Fruit fly (Drosophila melanogaster) whole organism, embryonic: ENCODE data around the gene Nmdar1.

ENCODE experiments used
- Adf1 ChIP-seq: fragments of 200-800 bp; sonication (Bioruptor generic); IDR thresholded peaks from 2 replicates; pipeline ENCODE4 v1.3.6; 2022; ENCODE audit warnings: missing biosample characterization, missing genetic modification characterization
- CG11085 ChIP-seq: fragments of 200-800 bp; sonication (Bioruptor generic); IDR thresholded peaks from 2 replicates; pipeline ENCODE4 v1.3.6; 2022; ENCODE audit warnings: missing biosample characterization, missing genetic modification characterization
- CG11247 ChIP-seq: fragments of 200-800 bp; sonication (Bioruptor generic); IDR thresholded peaks from 2 replicates; pipeline ENCODE4 v1.3.6; 2022; ENCODE audit warnings: missing biosample characterization, missing genetic modification characterization
- CG11456 ChIP-seq: fragments of 200-800 bp; sonication (Bioruptor generic); IDR thresholded peaks from 3 replicates; pipeline ENCODE4 v1.3.6; 2022; ENCODE audit warnings: missing biosample characterization, missing genetic modification characterization
- CG12391 ChIP-seq: fragments of 200-800 bp; sonication (Bioruptor generic); optimal IDR thresholded peaks from 3 replicates; lab custom pipeline; 2018; ENCODE audit warnings: missing biosample characterization, mild to moderate bottlenecking, missing genetic modification characterization, moderate library complexity
- CG12769 ChIP-seq: fragments of 200-800 bp; sonication (Bioruptor generic); optimal IDR thresholded peaks from 2 replicates; lab custom pipeline; 2019; ENCODE audit warnings: missing biosample characterization, mild to moderate bottlenecking, missing genetic modification characterization, moderate library complexity
- CG16813 ChIP-seq: fragments of 200-800 bp; sonication (Bioruptor generic); IDR thresholded peaks from 3 replicates; pipeline ENCODE4 v1.3.6; 2022; ENCODE audit warnings: missing biosample characterization, missing genetic modification characterization; ENCODE audit not compliant: partially characterized antibody
- CG33557 ChIP-seq: fragments of 200-800 bp; sonication (Bioruptor generic); optimal IDR thresholded peaks from 2 replicates; lab custom pipeline; 2019; ENCODE audit warnings: missing biosample characterization, mild to moderate bottlenecking, missing genetic modification characterization, moderate library complexity
- CG4282 ChIP-seq: fragments of 200-800 bp; sonication (Bioruptor generic); optimal IDR thresholded peaks from 2 replicates; lab custom pipeline; 2016; ENCODE audit warnings: missing biosample characterization, missing genetic modification characterization
- CG4820 ChIP-seq: fragments of 200-800 bp; sonication (Bioruptor generic); optimal IDR thresholded peaks from 3 replicates; lab custom pipeline; 2016; ENCODE audit warnings: missing biosample characterization, missing genetic modification characterization
- CG7372 ChIP-seq: fragments of 200-800 bp; sonication (Bioruptor generic); IDR thresholded peaks from 2 replicates; pipeline ENCODE4 v1.3.6; 2022; ENCODE audit warnings: missing biosample characterization, missing genetic modification characterization
- CG8388 ChIP-seq: fragments of 200-800 bp; sonication (Bioruptor generic); optimal IDR thresholded peaks from 2 replicates; lab custom pipeline; 2019; ENCODE audit warnings: missing biosample characterization, mild to moderate bottlenecking, missing genetic modification characterization, moderate library complexity
- CTCF ChIP-seq: fragments of 200-800 bp; sonication (Bioruptor generic); optimal IDR thresholded peaks from 2 replicates; lab custom pipeline; 2017; ENCODE audit warnings: missing biosample characterization, mild to moderate bottlenecking, missing genetic modification characterization, moderate library complexity
- D19A ChIP-seq: fragments of 200-800 bp; optimal IDR thresholded peaks from 3 replicates; lab custom pipeline; 2019; ENCODE audit warnings: missing biosample characterization, mild to moderate bottlenecking, missing genetic modification characterization, moderate library complexity
- Dip3 ChIP-seq: fragments of 200-800 bp; sonication (Bioruptor generic); optimal IDR thresholded peaks from 3 replicates; lab custom pipeline; 2016; ENCODE audit warnings: missing biosample characterization, missing genetic modification characterization
- Ets65A ChIP-seq: fragments of 200-800 bp; sonication (Bioruptor generic); peaks from one replicate; lab custom pipeline; 2016; ENCODE audit warnings: missing biosample characterization, missing genetic modification characterization
- Gsc ChIP-seq: fragments of 200-800 bp; sonication (Bioruptor generic); IDR thresholded peaks from 2 replicates; pipeline ENCODE4 v1.3.6; 2022; ENCODE audit warnings: missing biosample characterization, missing genetic modification characterization
- HHEX ChIP-seq: fragments of 200-800 bp; sonication (Bioruptor generic); optimal IDR thresholded peaks from 3 replicates; lab custom pipeline; 2017; ENCODE audit warnings: missing biosample characterization, mild to moderate bottlenecking, missing genetic modification characterization, missing genetic modification reagents
- Hr51 ChIP-seq, 2 experiments: fragments of 200-800 bp; sonication (Bioruptor generic); optimal IDR thresholded peaks; 2 replicates in 1 of 2; 3 replicates in 1 of 2; lab custom pipeline; 2016 to 2018; ENCODE audit warnings: missing biosample characterization in 2 of 2, missing genetic modification characterization in 2 of 2, mild to moderate bottlenecking in 1 of 2, moderate library complexity in 1 of 2
- NFAT ChIP-seq: fragments of 200-800 bp; sonication (Bioruptor generic); IDR thresholded peaks from 2 replicates; pipeline ENCODE4 v1.3.6; 2022; ENCODE audit warnings: missing biosample characterization, missing genetic modification characterization
- Oli ChIP-seq: fragments of 200-800 bp; sonication (Bioruptor generic); optimal IDR thresholded peaks from 2 replicates; lab custom pipeline; 2018; ENCODE audit warnings: missing biosample characterization, mild to moderate bottlenecking, missing genetic modification characterization, moderate library complexity
- Sox100B ChIP-seq: fragments of 200-800 bp; sonication (Bioruptor generic); optimal IDR thresholded peaks from 3 replicates; lab custom pipeline; 2018; ENCODE audit warnings: missing biosample characterization, mild to moderate bottlenecking, missing genetic modification characterization
- aop ChIP-seq: fragments of 200-800 bp; sonication (Bioruptor generic); IDR thresholded peaks from 2 replicates; pipeline ENCODE4 v1.3.6; 2022; ENCODE audit warnings: missing biosample characterization, missing genetic modification characterization
- ato ChIP-seq: fragments of 200-800 bp; sonication (Bioruptor generic); IDR thresholded peaks from 2 replicates; pipeline ENCODE4 v1.3.6; 2022; ENCODE audit warnings: missing biosample characterization, missing genetic modification characterization; ENCODE audit not compliant: partially characterized antibody
- bowl ChIP-seq: fragments of 200-800 bp; sonication (Bioruptor generic); IDR thresholded peaks from 2 replicates; pipeline ENCODE4 v1.3.6; 2022; ENCODE audit warnings: missing biosample characterization, missing genetic modification characterization
- br ChIP-seq: fragments of >200 bp; optimal IDR thresholded peaks from 2 replicates; lab custom pipeline; 2017
- caup ChIP-seq: fragments of 200-800 bp; sonication (Bioruptor generic); optimal IDR thresholded peaks from 3 replicates; lab custom pipeline; 2017; ENCODE audit warnings: missing biosample characterization, mild to moderate bottlenecking, missing genetic modification characterization, moderate library complexity; ENCODE audit not compliant: severe bottlenecking
- chinmo ChIP-seq: fragments of 200-800 bp; sonication (Bioruptor generic); IDR thresholded peaks from 4 replicates; pipeline ENCODE4 v1.3.6; 2022; ENCODE audit warnings: missing biosample characterization, missing genetic modification characterization; ENCODE audit not compliant: partially characterized antibody
- corto ChIP-seq: fragments of 200-800 bp; sonication (Bioruptor generic); optimal IDR thresholded peaks from 2 replicates; lab custom pipeline; 2016; ENCODE audit warnings: missing biosample characterization, mild to moderate bottlenecking, missing genetic modification characterization, moderate library complexity
- crol ChIP-seq: fragments of 200-800 bp; sonication (Bioruptor generic); IDR thresholded peaks from 2 replicates; pipeline ENCODE4 v1.3.6; 2022; ENCODE audit warnings: missing biosample characterization, missing genetic modification characterization
- da ChIP-seq: fragments of 200-800 bp; sonication (Bioruptor generic); optimal IDR thresholded peaks from 2 replicates; lab custom pipeline; 2016; ENCODE audit warnings: missing biosample characterization, missing genetic modification characterization
- danr ChIP-seq: fragments of 200-800 bp; sonication (Bioruptor generic); IDR thresholded peaks from 2 replicates; pipeline ENCODE4 v1.3.6; 2022; ENCODE audit warnings: missing biosample characterization, missing genetic modification characterization
- gem ChIP-seq: fragments of 200-800 bp; sonication (Bioruptor generic); optimal IDR thresholded peaks from 2 replicates; lab custom pipeline; 2019; ENCODE audit warnings: missing biosample characterization, mild to moderate bottlenecking, missing genetic modification characterization, moderate library complexity
- gt ChIP-seq: fragments of 200-800 bp; sonication (Bioruptor generic); IDR thresholded peaks from 2 replicates; pipeline ENCODE4 v1.3.6; 2022; ENCODE audit warnings: missing biosample characterization, missing genetic modification characterization
- hb ChIP-seq: fragments of 200-800 bp; sonication (Bioruptor generic); IDR thresholded peaks from 3 replicates; pipeline ENCODE4 v1.3.6; 2022; ENCODE audit warnings: missing biosample characterization, missing genetic modification characterization; ENCODE audit not compliant: partially characterized antibody
- onecut ChIP-seq: fragments of 200-800 bp; sonication (Bioruptor generic); IDR thresholded peaks from 2 replicates; pipeline ENCODE4 v1.3.6; 2022; ENCODE audit warnings: missing biosample characterization, missing genetic modification characterization
- pb ChIP-seq: fragments of 200-800 bp; sonication (Bioruptor generic); optimal IDR thresholded peaks from 3 replicates; lab custom pipeline; 2016; ENCODE audit warnings: missing biosample characterization, missing genetic modification characterization
- prd ChIP-seq, 3 experiments: fragments of >200 bp in 2 of 3; fragments of 200-800 bp in 1 of 3; sonication (Bioruptor generic) in 1 of 3; optimal IDR thresholded peaks in 2 of 3; IDR thresholded peaks in 1 of 3; 2 replicates in 2 of 3; 3 replicates in 1 of 3; pipeline versions ENCODE4 v1.3.6 to Lab custom; 2017 to 2022; ENCODE audit warnings: missing biosample characterization in 1 of 3, missing genetic modification characterization in 1 of 3
- scrt ChIP-seq: fragments of 200-800 bp; sonication (Bioruptor generic); optimal IDR thresholded peaks from 2 replicates; lab custom pipeline; 2018; ENCODE audit warnings: missing biosample characterization, mild to moderate bottlenecking, missing genetic modification characterization, moderate library complexity
- sens ChIP-seq: fragments of 200-800 bp; sonication (Bioruptor generic); peaks from one replicate; lab custom pipeline; 2016; ENCODE audit warnings: missing biosample characterization, missing genetic modification characterization
- vvl ChIP-seq: fragments of 200-800 bp; sonication (Bioruptor generic); IDR thresholded peaks from 2 replicates; pipeline ENCODE4 v1.3.6; 2022; ENCODE audit warnings: missing biosample characterization, missing genetic modification characterization
- wdn ChIP-seq: fragments of 200-800 bp; sonication (Bioruptor generic); IDR thresholded peaks from 2 replicates; pipeline ENCODE4 v1.3.6; 2022; ENCODE audit warnings: missing biosample characterization, missing genetic modification characterization
- z ChIP-seq: fragments of 200-800 bp; sonication (Bioruptor generic); IDR thresholded peaks from 3 replicates; pipeline ENCODE4 v1.3.6; 2022; ENCODE audit warnings: missing biosample characterization, missing genetic modification characterization
- zfh2 ChIP-seq: fragments of 200-800 bp; sonication (Bioruptor generic); optimal IDR thresholded peaks from 2 replicates; lab custom pipeline; 2016; ENCODE audit warnings: missing biosample characterization, missing genetic modification characterization

Nmdar1 gene

dm6 chr3R:5527563-5527962 is 4.4 kb upstream of the Nmdar1 start:
- TF ChIP-seq Sox100B (no peak), CG11247 (GFP tag; lab: Robert Waterston, UW) (0 out of 2 replicates have a peak, but pooled peaks have one; percentile 22), prd (optimal IDR thresholded peaks at IDR 0.05; lab: Kevin White, UChicago) (no peak), prd (GFP tag; IDR thresholded peaks at IDR 0.05; lab: Robert Waterston, UW) (no peak), CG4282 (GFP tag; lab: Kevin White, UChicago) (no peak), caup (GFP tag; lab: Kevin White, UChicago) (no peak), CTCF (GFP tag; lab: Kevin White, UChicago) (peak; percentile 80), CG11456 (0 out of 3 replicates have a peak, but pooled peaks have one; percentile 10), NFAT (GFP tag; lab: Robert Waterston, UW) (0 out of 2 replicates have a peak, but pooled peaks have one; percentile 16), CG33557 (no peak), wdn (GFP tag; lab: Robert Waterston, UW) (no peak), Adf1 (GFP tag; lab: Robert Waterston, UW) (no peak), Dip3 (GFP tag; lab: Kevin White, UChicago) (no peak)

dm6 chr3R:5524804-5525203 is 1.7 kb upstream of the Nmdar1 start:
- TF ChIP-seq Hr51 (GFP tag; optimal IDR thresholded peaks at IDR 0.05; lab: Kevin White, UChicago) (no peak), z (GFP tag; lab: Robert Waterston, UW) (peak; percentile 90), bowl (0 out of 2 replicates have a peak, but pooled peaks have one; percentile 11)

- TF ChIP-seq CG12769 (no peak), gem (tag; lab: Kevin White, UChicago) (no peak), D19A (tag; lab: Kevin White, UChicago) (peak; percentile 77), sens (peak; percentile 61), CG4820 (GFP tag; lab: Kevin White, UChicago) (no peak)
Observed at dm6 chr3R:5520566-5520965, 2.6 kb downstream of the Nmdar1 start.

- no peak for TF ChIP-seq CG12391 (tag; lab: Kevin White, UChicago)
- TF ChIP-seq sens: no peak
- no peak for TF ChIP-seq ato (GFP tag; lab: Robert Waterston, UW)
- no peak for TF ChIP-seq zfh2 (GFP tag; lab: Kevin White, UChicago)
- peak; percentile 21; the same call in 1 of the 2 replicates for TF ChIP-seq crol
- no peak for TF ChIP-seq Gsc
- TF ChIP-seq CG8388 (GFP tag; lab: Kevin White, UChicago): no peak
- no peak for TF ChIP-seq Oli (tag; lab: Kevin White, UChicago)
- 0 out of 2 replicates have a peak, but pooled peaks have one; percentile 12 for TF ChIP-seq CG7372 (GFP tag; lab: Robert Waterston, UW)
- no peak for TF ChIP-seq corto (GFP tag; lab: Kevin White, UChicago)
- no peak for TF ChIP-seq br (lab: Kevin White, UChicago)
- 0 out of 2 replicates have a peak, but pooled peaks have one; percentile 7 for TF ChIP-seq gt (GFP tag; lab: Robert Waterston, UW)
- TF ChIP-seq da (GFP tag; lab: Kevin White, UChicago): no peak
- no peak for TF ChIP-seq scrt (GFP tag; lab: Kevin White, UChicago)
- no peak for TF ChIP-seq HHEX (GFP tag; lab: Kevin White, UChicago)
- peak; percentile 27 for TF ChIP-seq Ets65A
- TF ChIP-seq aop: no peak
- no peak for TF ChIP-seq Adf1 (GFP tag; lab: Robert Waterston, UW)
- TF ChIP-seq CTCF (GFP tag; lab: Kevin White, UChicago): no peak
- no peak for TF ChIP-seq onecut (GFP tag; lab: Robert Waterston, UW)
- no peak for TF ChIP-seq CG11085 (GFP tag; lab: Robert Waterston, UW)
- TF ChIP-seq danr (GFP tag; lab: Robert Waterston, UW): no peak
- TF ChIP-seq hb: 0 out of 3 replicates have a peak, but pooled peaks have one; percentile 16
- TF ChIP-seq vvl (GFP tag; lab: Robert Waterston, UW): no peak
- no peak for TF ChIP-seq CG16813 (GFP tag; lab: Robert Waterston, UW)
- TF ChIP-seq chinmo (GFP tag; lab: Robert Waterston, UW): 0 out of 4 replicates have a peak, but pooled peaks have one; percentile 58
- no peak for TF ChIP-seq pb
Observed at dm6 chr3R:5519789-5520188, 3.3 kb downstream of the Nmdar1 start.
